Worm (Caenorhabditis elegans) whole organism, young adult: ENCODE results near the gene dpff-1.

ENCODE experiments used
- F10E7.11 ChIP-seq: sonication (generic microtip); optimal IDR thresholded peaks from 2 replicates; lab custom pipeline; 2017; ENCODE audit warnings: mild to moderate bottlenecking, missing genetic modification characterization, moderate library complexity, missing compliant biosample characterization
- F33H1.4 ChIP-seq: fragments of 200-800 bp; sonication (Bioruptor generic); IDR thresholded peaks from 2 replicates; pipeline ENCODE4 v1.3.6; 2022; ENCODE audit warnings: missing genetic modification reagents, missing genetic modification characterization, missing compliant biosample characterization
- F37B4.10 ChIP-seq: fragments of 200-800 bp; sonication (Bioruptor generic); IDR thresholded peaks from 2 replicates; pipeline ENCODE4 v1.3.6; 2022; ENCODE audit warnings: missing genetic modification characterization, missing compliant biosample characterization
- F39B2.1 ChIP-seq: fragments of 200-800 bp; sonication (Bioruptor generic); IDR thresholded peaks from 2 replicates; pipeline ENCODE4 v1.3.6; 2022; ENCODE audit warnings: missing genetic modification reagents, missing genetic modification characterization, missing compliant biosample characterization
- K11D2.4 ChIP-seq: fragments of 200-800 bp; sonication (Bioruptor generic); IDR thresholded peaks from 2 replicates; pipeline ENCODE4 v1.3.6; 2022; ENCODE audit warnings: missing genetic modification reagents, missing genetic modification characterization, missing compliant biosample characterization
- T07F8.4 ChIP-seq: sonication (generic microtip); optimal IDR thresholded peaks from 2 replicates; lab custom pipeline; 2016; ENCODE audit warnings: mild to moderate bottlenecking, missing genetic modification characterization, moderate library complexity, missing compliant biosample characterization
- T26A5.8 ChIP-seq: sonication (generic microtip); optimal IDR thresholded peaks from 2 replicates; lab custom pipeline; 2016; ENCODE audit warnings: missing genetic modification characterization, missing compliant biosample characterization
- Y53G8AR.9 ChIP-seq: fragments of 200-800 bp; sonication (Bioruptor generic); conservative IDR thresholded peaks from 2 replicates; pipeline ENCODE4 v1.3.6; 2022; ENCODE audit warnings: missing genetic modification reagents, missing genetic modification characterization, missing compliant biosample characterization
- Y67H2A.10 ChIP-seq: fragments of 200-800 bp; sonication (Bioruptor generic); conservative IDR thresholded peaks from 2 replicates; pipeline ENCODE4 v1.3.6; 2022; ENCODE audit warnings: missing genetic modification reagents, missing genetic modification characterization, missing compliant biosample characterization
- akir-1 ChIP-seq: fragments of 200-800 bp; sonication (Bioruptor generic); optimal IDR thresholded peaks from 2 replicates; lab custom pipeline; 2018; ENCODE audit warnings: mild to moderate bottlenecking, missing genetic modification characterization, moderate library complexity, missing compliant biosample characterization
- bed-1 ChIP-seq: fragments of 200-800 bp; sonication (Bioruptor generic); IDR thresholded peaks from 2 replicates; pipeline ENCODE4 v1.3.6; 2022; ENCODE audit warnings: missing genetic modification reagents, missing genetic modification characterization, missing compliant biosample characterization
- bed-2 ChIP-seq: fragments of 200-800 bp; sonication (Bioruptor generic); IDR thresholded peaks from 2 replicates; pipeline ENCODE4 v1.3.6; 2022; ENCODE audit warnings: missing genetic modification reagents, missing genetic modification characterization, missing compliant biosample characterization
- ceh-27 ChIP-seq: fragments of 200-800 bp; sonication (Bioruptor generic); optimal IDR thresholded peaks from 2 replicates; lab custom pipeline; 2018; ENCODE audit warnings: mild to moderate bottlenecking, missing genetic modification characterization, moderate library complexity, missing compliant biosample characterization
- ceh-79 ChIP-seq: sonication (generic microtip); optimal IDR thresholded peaks from 2 replicates; lab custom pipeline; 2017; ENCODE audit warnings: mild to moderate bottlenecking, missing genetic modification characterization, missing compliant biosample characterization
- dox-1 ChIP-seq: fragments of 200-800 bp; sonication (Bioruptor generic); IDR thresholded peaks from 2 replicates; pipeline ENCODE4 v1.3.6; 2022; ENCODE audit warnings: missing genetic modification reagents, missing genetic modification characterization, missing compliant biosample characterization
- ets-4 ChIP-seq: fragments of 200-800 bp; sonication (Bioruptor generic); optimal IDR thresholded peaks from 2 replicates; lab custom pipeline; 2018; ENCODE audit warnings: mild to moderate bottlenecking, missing genetic modification characterization, missing compliant biosample characterization
- him-1 ChIP-seq: sonication (generic microtip); optimal IDR thresholded peaks from 2 replicates; lab custom pipeline; 2016; ENCODE audit warnings: missing genotype, missing genetic modification reagents, missing genetic modification characterization, missing compliant biosample characterization
- hlh-12 ChIP-seq: sonication (generic microtip); optimal IDR thresholded peaks from 2 replicates; lab custom pipeline; 2016; ENCODE audit warnings: missing genetic modification characterization, missing compliant biosample characterization
- hlh-26 ChIP-seq: fragments of 200-800 bp; sonication (Bioruptor generic); conservative IDR thresholded peaks from 2 replicates; pipeline ENCODE4 v1.3.6; 2022; ENCODE audit warnings: missing genetic modification reagents, missing genetic modification characterization, missing compliant biosample characterization
- hmg-20 ChIP-seq: fragments of 200-800 bp; sonication (Bioruptor generic); IDR thresholded peaks from 2 replicates; pipeline ENCODE4 v1.3.6; 2022; ENCODE audit warnings: missing genetic modification reagents, missing genetic modification characterization, missing compliant biosample characterization
- hrde-1 ChIP-seq: sonication (generic microtip); optimal IDR thresholded peaks from 2 replicates; lab custom pipeline; 2016; ENCODE audit warnings: missing genetic modification characterization, mild to moderate bottlenecking, missing compliant biosample characterization, moderate library complexity, missing genotype, missing genetic modification reagents, borderline replicate concordance
- lag-1 ChIP-seq: fragments of 200-800 bp; sonication (Bioruptor generic); IDR thresholded peaks from 2 replicates; pipeline ENCODE4 v1.3.6; 2022; ENCODE audit warnings: missing genetic modification reagents, missing genetic modification characterization, missing compliant biosample characterization
- let-526 ChIP-seq: fragments of 200-800 bp; sonication (Bioruptor generic); IDR thresholded peaks from 2 replicates; pipeline ENCODE4 v1.3.6; 2022; ENCODE audit warnings: missing genetic modification reagents, missing genetic modification characterization, missing compliant biosample characterization
- let-607 ChIP-seq, 2 experiments: fragments of 200-800 bp in 1 of 2; sonication (Bioruptor generic) in 1 of 2; sonication (generic microtip) in 1 of 2; optimal IDR thresholded peaks; 2 replicates each; lab custom pipeline; 2016 to 2018; ENCODE audit warnings: mild to moderate bottlenecking in 2 of 2, missing compliant biosample characterization in 2 of 2, missing genetic modification characterization in 2 of 2, moderate library complexity in 2 of 2, missing genotype in 1 of 2
- madf-6 ChIP-seq: fragments of 200-800 bp; sonication (Bioruptor generic); IDR thresholded peaks from 2 replicates; pipeline ENCODE4 v1.3.6; 2022; ENCODE audit warnings: missing genetic modification reagents, missing genetic modification characterization, missing compliant biosample characterization
- mel-28 ChIP-seq: sonication (generic microtip); optimal IDR thresholded peaks from 2 replicates; lab custom pipeline; 2016; ENCODE audit warnings: borderline replicate concordance, mild to moderate bottlenecking, missing genetic modification characterization, missing compliant biosample characterization
- mxl-1 ChIP-seq: sonication (generic microtip); optimal IDR thresholded peaks from 2 replicates; lab custom pipeline; 2016; ENCODE audit warnings: missing genetic modification characterization, missing compliant biosample characterization
- nfya-2 ChIP-seq: fragments of 200-800 bp; sonication (Bioruptor generic); IDR thresholded peaks from 2 replicates; pipeline ENCODE4 v1.3.6; 2022; ENCODE audit warnings: missing genetic modification reagents, missing genetic modification characterization, missing compliant biosample characterization
- nhr-179 ChIP-seq: sonication (generic microtip); optimal IDR thresholded peaks from 2 replicates; lab custom pipeline; 2016; ENCODE audit warnings: mild to moderate bottlenecking, missing genetic modification characterization, missing compliant biosample characterization
- nhr-27 ChIP-seq: fragments of 200-800 bp; sonication (Bioruptor generic); optimal IDR thresholded peaks from 2 replicates; lab custom pipeline; 2018; ENCODE audit warnings: mild to moderate bottlenecking, missing genetic modification characterization, moderate library complexity, missing compliant biosample characterization
- nhr-80 ChIP-seq: sonication (generic microtip); optimal IDR thresholded peaks from 2 replicates; lab custom pipeline; 2016; ENCODE audit warnings: missing genetic modification characterization, missing compliant biosample characterization
- nhr-90 ChIP-seq: sonication (generic microtip); optimal IDR thresholded peaks from 2 replicates; lab custom pipeline; 2016; ENCODE audit warnings: missing genotype, mild to moderate bottlenecking, missing genetic modification characterization, missing compliant biosample characterization
- pha-4 ChIP-seq: fragments of 150-350 bp; sonication (generic microtip); optimal IDR thresholded peaks from 2 replicates; lab custom pipeline; 2014; ENCODE audit warnings: missing biosample characterization, missing genetic modification reagents, missing genetic modification characterization
- repo-1 ChIP-seq: sonication (generic microtip); optimal IDR thresholded peaks from 2 replicates; lab custom pipeline; 2017; ENCODE audit warnings: mild to moderate bottlenecking, missing genetic modification characterization, missing compliant biosample characterization
- sdz-38 ChIP-seq: sonication (generic microtip); optimal IDR thresholded peaks from 2 replicates; lab custom pipeline; 2016; ENCODE audit warnings: missing genotype, missing genetic modification characterization, missing compliant biosample characterization
- snpc-1.1 ChIP-seq: sonication (generic microtip); optimal IDR thresholded peaks from 2 replicates; lab custom pipeline; 2017; ENCODE audit warnings: missing genetic modification characterization, mild to moderate bottlenecking, missing compliant biosample characterization, antibody characterized with exemption, moderate library complexity, missing genotype, missing genetic modification reagents; ENCODE audit not compliant: insufficient read depth
- snpc-1.3 ChIP-seq: sonication (generic microtip); optimal IDR thresholded peaks from 2 replicates; lab custom pipeline; 2017; ENCODE audit warnings: missing genetic modification characterization, mild to moderate bottlenecking, missing compliant biosample characterization, antibody characterized with exemption, moderate library complexity, missing genotype, missing genetic modification reagents; ENCODE audit not compliant: insufficient read depth
- snpc-3.4 ChIP-seq: sonication (generic microtip); optimal IDR thresholded peaks from 2 replicates; lab custom pipeline; 2017; ENCODE audit warnings: missing genetic modification characterization, mild to moderate bottlenecking, missing compliant biosample characterization, antibody characterized with exemption, moderate library complexity, missing genotype, missing genetic modification reagents
- somi-1 ChIP-seq: fragments of 200-800 bp; sonication (Bioruptor generic); optimal IDR thresholded peaks from 2 replicates; lab custom pipeline; 2018; ENCODE audit warnings: mild to moderate bottlenecking, missing genetic modification characterization, missing compliant biosample characterization
- tbp1 ChIP-seq: fragments of 200-800 bp; sonication (Bioruptor generic); optimal IDR thresholded peaks from 2 replicates; lab custom pipeline; 2018; ENCODE audit warnings: mild to moderate bottlenecking, missing genetic modification characterization, missing compliant biosample characterization
- tlf-1 ChIP-seq: fragments of 200-800 bp; sonication (Bioruptor generic); optimal IDR thresholded peaks from 2 replicates; lab custom pipeline; 2018; ENCODE audit warnings: mild to moderate bottlenecking, missing genetic modification characterization, missing compliant biosample characterization
- unc-130 ChIP-seq: sonication (generic microtip); optimal IDR thresholded peaks from 2 replicates; lab custom pipeline; 2016; ENCODE audit warnings: missing genetic modification reagents, missing genetic modification characterization, missing compliant biosample characterization
- unc-62 ChIP-seq: fragments of 150-350 bp; optimal IDR thresholded peaks from 2 replicates; lab custom pipeline; 2014; ENCODE audit warnings: missing biosample characterization, missing genetic modification reagents, missing genetic modification characterization
- zfh-2 ChIP-seq: fragments of 200-800 bp; sonication (Bioruptor generic); conservative IDR thresholded peaks from 2 replicates; pipeline ENCODE4 v1.3.6; 2022; ENCODE audit warnings: missing genetic modification reagents, missing genetic modification characterization, missing compliant biosample characterization
- zim-3 ChIP-seq: sonication (generic microtip); optimal IDR thresholded peaks from 2 replicates; lab custom pipeline; 2017; ENCODE audit warnings: mild to moderate bottlenecking, missing genetic modification characterization, moderate library complexity, missing compliant biosample characterization
- ztf-26 ChIP-seq: sonication (generic microtip); optimal IDR thresholded peaks from 2 replicates; lab custom pipeline; 2017; ENCODE audit warnings: missing genetic modification characterization, missing compliant biosample characterization

dpff-1 gene

DNA sequence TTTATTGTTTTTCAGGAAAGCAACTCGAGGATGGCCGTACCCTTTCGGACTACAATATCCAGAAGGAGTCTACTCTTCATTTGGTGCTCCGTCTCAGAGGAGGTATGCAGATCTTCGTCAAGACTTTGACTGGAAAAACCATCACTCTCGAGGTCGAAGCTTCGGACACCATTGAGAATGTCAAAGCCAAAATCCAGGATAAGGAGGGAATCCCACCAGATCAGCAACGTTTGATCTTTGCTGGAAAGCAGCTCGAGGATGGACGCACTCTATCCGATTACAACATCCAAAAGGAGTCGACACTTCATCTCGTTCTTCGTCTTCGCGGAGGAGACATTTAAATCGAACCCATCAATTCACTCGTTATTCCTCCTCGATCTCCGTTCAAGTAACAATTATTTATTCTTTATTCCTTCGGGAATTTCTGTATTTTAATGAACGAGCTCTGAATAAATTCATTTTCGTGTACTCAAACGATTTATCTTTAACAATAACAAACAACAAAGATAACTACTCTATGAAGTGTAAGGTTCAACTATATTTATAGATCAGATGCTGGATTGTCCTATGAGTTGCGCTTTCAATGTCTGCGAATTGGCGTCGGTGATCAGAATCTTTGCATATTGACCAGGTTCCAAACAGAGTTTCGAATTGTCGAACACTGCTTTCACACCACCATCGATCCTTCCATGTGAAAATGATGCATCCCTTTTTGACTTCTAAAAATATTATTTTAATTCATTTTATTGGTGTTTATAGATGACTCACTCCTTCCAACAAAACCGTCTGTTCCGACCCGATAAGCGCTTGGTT is 37.4 kb upstream of the dpff-1 start (continued):
- TF ChIP-seq nhr-27 (tag; lab: Kevin White, UChicago) (no peak), ceh-27 (GFP tag; lab: Kevin White, UChicago) (peak; percentile 50), mxl-1 (tag; lab: Kevin White, UChicago) (peak; percentile 49), sdz-38 (tag; lab: Kevin White, UChicago) (no peak), lag-1 (no peak), somi-1 (GFP tag; lab: Kevin White, UChicago) (peak; percentile 30), K11D2.4 (GFP tag; lab: Robert Waterston, UW) (peak; percentile 67; the same call in 1 of the 2 replicates), tbp1 (GFP tag; lab: Kevin White, UChicago) (peak; percentile 62), nhr-80 (peak; percentile 17), zfh-2 (GFP tag; lab: Robert Waterston, UW) (no peak), T07F8.4 (tag; lab: Kevin White, UChicago) (peak; percentile 51), unc-130 (GFP tag; lab: Kevin White, UChicago) (no peak), T26A5.8 (tag; lab: Kevin White, UChicago) (peak; percentile 56), zim-3 (tag; lab: Kevin White, UChicago) (peak; percentile 27), let-607 (tag; optimal IDR thresholded peaks at IDR 0.05; lab: Kevin White, UChicago) (peak; percentile 31 to 35), repo-1 (peak; percentile 96), mel-28 (peak; percentile 69), nfya-2 (GFP tag; lab: Robert Waterston, UW) (0 out of 2 replicates have a peak, but pooled peaks have one; percentile 2), Y67H2A.10 (GFP tag; lab: Robert Waterston, UW) (no peak), hlh-12 (no peak), him-1 (tag; lab: Kevin White, UChicago) (peak; percentile 92), hmg-20 (GFP tag; lab: Robert Waterston, UW) (0 out of 2 replicates have a peak, but pooled peaks have one; percentile 30), Y53G8AR.9 (peak; percentile 90), F37B4.10 (GFP tag; lab: Robert Waterston, UW) (no peak), snpc-1.3 (tag; lab: Kevin White, UChicago) (no peak), dox-1 (peak; percentile 56), let-526 (no peak), madf-6 (GFP tag; lab: Robert Waterston, UW) (peak; percentile 71), nhr-179 (tag; lab: Kevin White, UChicago) (no peak), hlh-26 (no peak), snpc-3.4 (tag; lab: Kevin White, UChicago) (peak; percentile 72), akir-1 (GFP tag; lab: Kevin White, UChicago) (no peak), bed-2 (GFP tag; lab: Robert Waterston, UW) (0 out of 2 replicates have a peak, but pooled peaks have one; percentile 9), ets-4 (GFP tag; lab: Kevin White, UChicago) (peak; percentile 5), hrde-1 (tag; lab: Kevin White, UChicago) (peak; percentile 89), ztf-26 (tag; lab: Kevin White, UChicago) (peak; percentile 21), pha-4 (tag; lab: Kevin White, UChicago) (peak; percentile 60), snpc-1.1 (peak; percentile 73), ceh-79 (tag; lab: Kevin White, UChicago) (no peak), unc-62 (no peak), F39B2.1 (0 out of 2 replicates have a peak, but pooled peaks have one; percentile 4), bed-1 (no peak), F10E7.11 (tag; lab: Kevin White, UChicago) (no peak), F33H1.4 (peak; percentile 30; the same call in 1 of the 2 replicates), tlf-1 (GFP tag; lab: Kevin White, UChicago) (peak; percentile 84), nhr-90 (tag; lab: Kevin White, UChicago) (peak; percentile 65)
